Worm (Caenorhabditis elegans): ENCODE data around the gene Y41E3.13.

Gene Y41E3.13

ce11 chrIV:15039477-15039876 is 18.6 kb upstream of the Y41E3.13 start, which contains the start of gene hrpu-1 (continued):
- no peak for TF ChIP-seq pag-3 (tag; optimal IDR thresholded peaks at IDR 0.05; ENCODE audit: borderline replicate concordance, insufficient read depth)
- TF ChIP-seq efl-1 (optimal IDR thresholded peaks at IDR 0.05) = peak; percentile 95 to 97
- peak; percentile 95 to 99 for TF ChIP-seq efl-1 (GFP tag; optimal IDR thresholded peaks at IDR 0.05 in 1 of 2)
- peak; percentile 56 for TF ChIP-seq nhr-11 (tag; optimal IDR thresholded peaks at IDR 0.05)
- no peak for TF ChIP-seq nhr-12 (tag; optimal IDR thresholded peaks at IDR 0.05)
- TF ChIP-seq F16B12.6 (tag; optimal IDR thresholded peaks at IDR 0.05) = peak; percentile 75
- TF ChIP-seq elt-3 (tag; optimal IDR thresholded peaks at IDR 0.05) = peak in 2 of 6 experiments; percentile 32 to 51
- peak; percentile 64 for TF ChIP-seq nhr-90 (tag; optimal IDR thresholded peaks at IDR 0.05; ENCODE audit: poor library complexity)
- TF ChIP-seq vab-15 (tag; optimal IDR thresholded peaks at IDR 0.05) = peak; percentile 19
- TF ChIP-seq fkh-10 (GFP tag; optimal IDR thresholded peaks at IDR 0.05) = peak; percentile 61
- TF ChIP-seq unc-30 (tag; optimal IDR thresholded peaks at IDR 0.05) = no peak
- TF ChIP-seq lsy-2 (tag; optimal IDR thresholded peaks at IDR 0.05) = peak; percentile 88 to 94
- no peak for TF ChIP-seq C04F5.9 (tag; optimal IDR thresholded peaks at IDR 0.05)
- no peak for TF ChIP-seq egl-27 (tag; optimal IDR thresholded peaks at IDR 0.05)
- TF ChIP-seq zag-1 (tag; optimal IDR thresholded peaks at IDR 0.05) = no peak
- TF ChIP-seq jun-1 (tag; optimal IDR thresholded peaks at IDR 0.05) = peak; percentile 80
- TF ChIP-seq unc-62 (GFP tag; optimal IDR thresholded peaks at IDR 0.05) = no peak
- TF ChIP-seq nhr-77 (tag; optimal IDR thresholded peaks at IDR 0.05) = peak; percentile 72
- peak; percentile 47; the same call in 1 of the 2 replicates for TF ChIP-seq unc-98 (GFP tag; IDR thresholded peaks at IDR 0.05)
- peak; percentile 78 for TF ChIP-seq isw-1 (GFP tag; IDR thresholded peaks at IDR 0.05)
- peak; percentile 22 for TF ChIP-seq ceh-90 (tag; optimal IDR thresholded peaks at IDR 0.05)
- no peak for TF ChIP-seq ces-1 (GFP tag; optimal IDR thresholded peaks at IDR 0.05)
- no peak for TF ChIP-seq nhr-84 (tag; optimal IDR thresholded peaks at IDR 0.05)
- TF ChIP-seq aly-2 (tag; optimal IDR thresholded peaks at IDR 0.05) = peak; percentile 82
- no peak for TF ChIP-seq C34B4.2 (tag; optimal IDR thresholded peaks at IDR 0.05)
- peak; percentile 76 for TF ChIP-seq nhr-20 (tag; optimal IDR thresholded peaks at IDR 0.05)
- TF ChIP-seq swsn-7 (tag; optimal IDR thresholded peaks at IDR 0.05) = peak; percentile 81
- peak; percentile 84 for TF ChIP-seq tbx-2 (tag; optimal IDR thresholded peaks at IDR 0.05)
- no peak for TF ChIP-seq lir-3 (tag; optimal IDR thresholded peaks at IDR 0.05; ENCODE audit: poor library complexity)
- peak; percentile 90 for TF ChIP-seq nhr-47 (tag; optimal IDR thresholded peaks at IDR 0.05)
- TF ChIP-seq hlh-4 (tag; optimal IDR thresholded peaks at IDR 0.05) = no peak
- TF ChIP-seq nhr-237 (tag; optimal IDR thresholded peaks at IDR 0.05) = peak; percentile 18
- peak in 1 of 2 experiments; percentile 59 for TF ChIP-seq mdl-1 (tag; optimal IDR thresholded peaks at IDR 0.05)
- peak; percentile 3 for TF ChIP-seq sox-4 (tag; optimal IDR thresholded peaks at IDR 0.05)
- peak; percentile 70 for TF ChIP-seq lin-13 (GFP tag; optimal IDR thresholded peaks at IDR 0.05)
- TF ChIP-seq dsc-1 (tag; optimal IDR thresholded peaks at IDR 0.05) = peak; percentile 73
- no peak for TF ChIP-seq Y116A8C.19 (tag; optimal IDR thresholded peaks at IDR 0.05; ENCODE audit: borderline replicate concordance)
- no peak for TF ChIP-seq alr-1 (tag; optimal IDR thresholded peaks at IDR 0.05; ENCODE audit: borderline replicate concordance)
- TF ChIP-seq nhr-85 (tag) = peak; percentile 90

- TF ChIP-seq ets-5 (GFP tag; IDR thresholded peaks at IDR 0.05) (no peak), mef-2 (tag; optimal IDR thresholded peaks at IDR 0.05) (no peak), sup-37 (GFP tag; optimal IDR thresholded peaks at IDR 0.05) (no peak)
These were observed 17.0 kb upstream of the Y41E3.13 start for ce11 chrIV:15041124-15041523.
